Worm (Caenorhabditis elegans) whole organism, L4 larva: Measurements from ENCODE around the gene pdhb-1.

Experiments used
- F49E8.2 ChIP-seq: sonication (generic microtip); optimal IDR thresholded peaks from 2 replicates; lab custom pipeline; 2016; ENCODE audit warnings: missing compliant biosample characterization, mild to moderate bottlenecking, missing genetic modification characterization, borderline replicate concordance
- R02D3.7 ChIP-seq: fragments of 150-350 bp; sonication (generic microtip); optimal IDR thresholded peaks from 3 replicates; lab custom pipeline; 2014; ENCODE audit warnings: missing biosample characterization, missing genetic modification characterization
- aha-1 ChIP-seq: fragments of 150-350 bp; peaks from one replicate; lab custom pipeline; 2014; ENCODE audit warnings: missing biosample characterization, missing genetic modification characterization
- ceh-20 ChIP-seq: fragments of 200-800 bp; sonication (Bioruptor generic); IDR thresholded peaks from 2 replicates; pipeline ENCODE4 v1.3.6; 2022; ENCODE audit warnings: missing genetic modification reagents, missing genetic modification characterization, missing compliant biosample characterization
- ceh-82 ChIP-seq: sonication (generic microtip); optimal IDR thresholded peaks from 2 replicates; lab custom pipeline; 2017; ENCODE audit warnings: missing biosample characterization, missing genetic modification characterization
- daf-19 ChIP-seq: fragments of 200-800 bp; sonication (Bioruptor generic); conservative IDR thresholded peaks from 2 replicates; pipeline ENCODE4 v1.3.6; 2022; ENCODE audit warnings: missing genetic modification characterization, missing compliant biosample characterization
- dmd-9 ChIP-seq: fragments of 200-800 bp; sonication (Bioruptor generic); IDR thresholded peaks from 2 replicates; pipeline ENCODE4 v1.3.6; 2022; ENCODE audit warnings: missing genetic modification reagents, missing genetic modification characterization, missing compliant biosample characterization
- dpl-1 ChIP-seq: fragments of 150-350 bp; optimal IDR thresholded peaks from 2 replicates; lab custom pipeline; 2014; ENCODE audit warnings: missing biosample characterization, missing genetic modification reagents, missing genetic modification characterization
- dve-1 ChIP-seq: sonication (generic microtip); optimal IDR thresholded peaks from 2 replicates; lab custom pipeline; 2017; ENCODE audit warnings: antibody characterized with exemption, mild to moderate bottlenecking, missing genetic modification characterization, missing compliant biosample characterization; ENCODE audit not compliant: insufficient read depth
- fos-1 ChIP-seq: fragments of 150-350 bp; optimal IDR thresholded peaks from 2 replicates; lab custom pipeline; 2014; ENCODE audit warnings: missing biosample characterization, missing genetic modification characterization
- hlh-11 ChIP-seq: fragments of 200-800 bp; sonication (Bioruptor generic); optimal IDR thresholded peaks from 2 replicates; lab custom pipeline; 2018; ENCODE audit warnings: mild to moderate bottlenecking, missing genetic modification characterization, missing compliant biosample characterization
- lin-39 ChIP-seq: fragments of 150-350 bp; optimal IDR thresholded peaks from 2 replicates; lab custom pipeline; 2014; ENCODE audit warnings: missing biosample characterization, missing genetic modification reagents, missing genetic modification characterization
- lsy-2 ChIP-seq, 2 experiments: fragments of 150-350 bp in 1 of 2; sonication (generic microtip) in 1 of 2; optimal IDR thresholded peaks; 2 replicates each; lab custom pipeline; 2014 to 2017; ENCODE audit warnings: missing biosample characterization in 2 of 2, missing genetic modification characterization in 2 of 2
- madf-9 ChIP-seq: fragments of 200-800 bp; sonication (Bioruptor generic); conservative IDR thresholded peaks from 2 replicates; pipeline ENCODE4 v1.3.6; 2022; ENCODE audit warnings: missing genetic modification reagents, missing genetic modification characterization, missing compliant biosample characterization
- mdl-1 ChIP-seq, 2 experiments: fragments of 150-350 bp in 1 of 2; sonication (generic microtip) in 1 of 2; optimal IDR thresholded peaks; 2 replicates each; lab custom pipeline; 2014 to 2017; ENCODE audit warnings: missing biosample characterization in 2 of 2, missing genetic modification characterization in 2 of 2
- mdt-29 ChIP-seq: fragments of 200-800 bp; sonication (Bioruptor generic); IDR thresholded peaks from 2 replicates; pipeline ENCODE4 v1.3.6; 2022; ENCODE audit warnings: missing genetic modification reagents, missing genetic modification characterization, missing compliant biosample characterization
- mep-1 ChIP-seq: fragments of 150-350 bp; sonication (generic microtip); optimal IDR thresholded peaks from 3 replicates; lab custom pipeline; 2014; ENCODE audit warnings: missing biosample characterization, missing genetic modification characterization
- mes-2 ChIP-seq: sonication (generic microtip); optimal IDR thresholded peaks from 2 replicates; lab custom pipeline; 2016; ENCODE audit warnings: missing genotype, mild to moderate bottlenecking, missing genetic modification characterization, missing compliant biosample characterization; ENCODE audit not compliant: poor library complexity, severe bottlenecking
- mxl-3 ChIP-seq: fragments of 200-800 bp; sonication (Bioruptor generic); optimal IDR thresholded peaks from 2 replicates; lab custom pipeline; 2018; ENCODE audit warnings: mild to moderate bottlenecking, missing genetic modification characterization, missing compliant biosample characterization
- nhr-28 ChIP-seq: fragments of 150-350 bp; optimal IDR thresholded peaks from 2 replicates; lab custom pipeline; 2014; ENCODE audit warnings: missing biosample characterization, missing genetic modification characterization
- nhr-6 ChIP-seq: fragments of 150-350 bp; optimal IDR thresholded peaks from 2 replicates; lab custom pipeline; 2014; ENCODE audit warnings: missing biosample characterization, missing genetic modification characterization
- nhr-76 ChIP-seq: fragments of 150-350 bp; optimal IDR thresholded peaks from 2 replicates; lab custom pipeline; 2014; ENCODE audit warnings: missing biosample characterization, missing genetic modification characterization
- nhr-77 ChIP-seq: fragments of 150-350 bp; optimal IDR thresholded peaks from 2 replicates; lab custom pipeline; 2014; ENCODE audit warnings: missing biosample characterization, missing genetic modification characterization
- pqm-1 ChIP-seq: sonication (generic microtip); optimal IDR thresholded peaks from 2 replicates; lab custom pipeline; 2017; ENCODE audit warnings: missing biosample characterization, missing genetic modification characterization
- rbr-2 ChIP-seq: sonication (generic microtip); optimal IDR thresholded peaks from 2 replicates; lab custom pipeline; 2016; ENCODE audit warnings: missing genotype, missing genetic modification characterization, missing compliant biosample characterization
- saeg-2 ChIP-seq: fragments of 200-800 bp; sonication (Bioruptor generic); IDR thresholded peaks from 2 replicates; pipeline ENCODE4 v1.3.6; 2022; ENCODE audit warnings: missing genetic modification reagents, missing genetic modification characterization, missing compliant biosample characterization
- snpc-1.2 ChIP-seq: fragments of 200-800 bp; sonication (Bioruptor generic); IDR thresholded peaks from 2 replicates; pipeline ENCODE4 v1.3.6; 2022; ENCODE audit warnings: missing genetic modification reagents, missing genetic modification characterization, missing compliant biosample characterization
- tra-1 ChIP-seq: fragments of 200-800 bp; sonication (Bioruptor generic); IDR thresholded peaks from 2 replicates; pipeline ENCODE4 v1.3.6; 2022; ENCODE audit warnings: missing genetic modification reagents, missing genetic modification characterization, missing compliant biosample characterization
- unc-130 ChIP-seq: sonication (generic microtip); optimal IDR thresholded peaks from 2 replicates; lab custom pipeline; 2016; ENCODE audit warnings: missing genetic modification reagents, missing genetic modification characterization, missing compliant biosample characterization
- zfp-2 ChIP-seq: sonication (generic microtip); optimal IDR thresholded peaks from 2 replicates; lab custom pipeline; 2016; ENCODE audit warnings: mild to moderate bottlenecking, missing genetic modification characterization, missing compliant biosample characterization
- ztf-11 ChIP-seq: fragments of 150-350 bp; optimal IDR thresholded peaks from 2 replicates; lab custom pipeline; 2014; ENCODE audit warnings: missing biosample characterization, missing genetic modification characterization
- ztf-7 ChIP-seq: fragments of 150-350 bp; optimal IDR thresholded peaks from 2 replicates; lab custom pipeline; 2014; ENCODE audit warnings: missing biosample characterization, missing genetic modification characterization

The pdhb-1 gene

DNA sequence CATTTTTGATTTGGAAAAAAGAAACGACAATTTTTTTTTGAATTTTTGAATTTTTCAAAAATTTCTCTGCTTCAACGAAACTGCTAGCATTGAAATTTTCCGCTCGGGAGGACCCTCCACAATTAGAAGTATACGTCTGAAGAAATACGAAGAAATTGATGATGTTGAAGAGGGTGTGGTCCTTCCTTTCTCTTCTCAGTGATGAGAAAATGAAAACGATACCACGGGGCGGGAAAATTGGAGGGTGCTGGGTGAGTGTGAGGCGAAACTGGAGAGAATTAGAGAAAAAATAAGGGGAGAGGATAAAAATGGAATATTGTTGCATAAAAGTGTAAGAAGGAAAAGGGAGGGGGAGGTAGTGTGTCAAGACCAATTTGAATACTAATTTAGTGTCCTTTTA lies 47.5 kb upstream of the pdhb-1 start:
- no peak for TF ChIP-seq nhr-76 (tag; lab: Kevin White, UChicago)
- TF ChIP-seq ceh-82 (tag; lab: Kevin White, UChicago), result no peak
- no peak for TF ChIP-seq daf-19 (GFP tag; lab: Robert Waterston, UW)
- no peak for TF ChIP-seq tra-1 (GFP tag; lab: Robert Waterston, UW)

DNA sequence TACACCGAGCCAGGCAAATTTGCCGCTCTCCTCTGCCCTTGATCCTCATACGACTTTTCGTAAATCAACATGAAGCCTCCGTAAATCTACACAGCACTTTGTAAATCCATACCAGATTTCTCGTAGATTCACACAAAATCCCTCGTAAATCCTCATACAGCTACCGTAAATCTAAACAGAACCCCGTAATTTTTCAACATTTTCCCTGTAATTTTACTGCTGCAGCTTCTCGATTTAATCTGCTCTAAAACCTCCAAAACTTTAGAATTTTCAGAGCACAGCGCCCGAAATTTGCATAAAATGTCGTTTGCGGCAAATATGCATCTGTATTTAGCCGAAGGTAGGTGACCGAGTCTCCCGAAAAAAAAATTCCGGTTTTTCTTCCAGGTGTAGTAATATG lies 44.7 kb upstream of the pdhb-1 start, which contains the start of gene F42A6.1:
Gene F42A6.1, plus strand, starts transcription at position 301 of the 400 bp plus-strand sequence.
- no peak for TF ChIP-seq rbr-2 (tag; lab: Kevin White, UChicago)
- TF ChIP-seq aha-1, result peak; percentile 16
- TF ChIP-seq saeg-2 (GFP tag; lab: Robert Waterston, UW), result no peak

DNA sequence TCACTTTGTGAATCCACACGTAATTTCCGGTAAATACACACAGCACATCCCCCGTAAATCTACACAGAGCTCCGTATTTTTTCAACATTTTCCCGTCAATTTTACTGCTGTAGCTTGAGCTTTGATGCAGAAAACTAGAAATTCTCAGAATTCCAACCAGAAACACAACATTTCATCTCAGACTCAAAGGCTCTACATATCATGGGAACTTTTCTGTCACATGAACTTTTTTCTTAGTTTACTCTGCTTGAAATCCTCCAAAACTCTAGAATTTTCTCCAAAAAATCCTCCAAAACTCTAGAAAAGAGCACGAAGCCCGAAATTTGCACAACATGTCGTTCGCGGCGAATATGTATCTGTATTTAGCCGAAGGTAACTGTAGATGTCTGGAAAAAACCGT lies 36.3 kb upstream of the pdhb-1 start, which contains the start of gene Y55H10A.2:
Gene Y55H10A.2, plus strand, starts transcription at position 301 of the 400 bp plus-strand sequence.
- TF ChIP-seq aha-1 (peak; percentile 69), nhr-6 (tag; lab: Kevin White, UChicago) (no peak)
- TF ChIP-seq, all 104 proteins: peak for 1

DNA sequence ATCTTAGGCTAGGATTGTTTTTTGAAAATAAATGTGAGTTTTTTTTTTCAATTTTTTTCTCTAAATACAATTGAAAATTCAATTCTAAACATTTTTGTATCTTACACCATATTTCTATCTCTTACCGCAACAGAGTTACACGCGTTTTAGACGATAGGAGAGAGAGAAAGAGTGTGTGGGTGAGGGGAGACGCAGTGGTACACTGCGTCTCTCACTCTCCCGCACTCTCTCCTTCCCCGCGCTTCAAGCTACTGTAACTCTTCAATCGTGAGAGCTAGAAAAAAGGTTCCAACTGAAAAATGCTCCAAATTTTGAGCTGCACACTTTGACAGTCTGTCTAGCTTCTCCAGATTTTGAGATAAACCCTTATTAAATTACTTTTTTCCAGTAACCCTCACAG lies 35.7 kb upstream of the pdhb-1 start:
- TF ChIP-seq ztf-7 (tag; lab: Kevin White, UChicago) (no peak), ztf-11 (tag; lab: Kevin White, UChicago) (no peak), nhr-77 (tag; lab: Kevin White, UChicago) (no peak), mdl-1 (tag; optimal IDR thresholded peaks at IDR 0.05; lab: Kevin White, UChicago) (no peak), mdt-29 (GFP tag; lab: Robert Waterston, UW) (no peak), tra-1 (GFP tag; lab: Robert Waterston, UW) (no peak), ceh-20 (GFP tag; lab: Robert Waterston, UW) (no peak), ceh-82 (tag; lab: Kevin White, UChicago) (no peak), dve-1 (tag; lab: Kevin White, UChicago) (no peak), fos-1 (tag; lab: Kevin White, UChicago) (no peak), snpc-1.2 (GFP tag; lab: Robert Waterston, UW) (no peak)

DNA sequence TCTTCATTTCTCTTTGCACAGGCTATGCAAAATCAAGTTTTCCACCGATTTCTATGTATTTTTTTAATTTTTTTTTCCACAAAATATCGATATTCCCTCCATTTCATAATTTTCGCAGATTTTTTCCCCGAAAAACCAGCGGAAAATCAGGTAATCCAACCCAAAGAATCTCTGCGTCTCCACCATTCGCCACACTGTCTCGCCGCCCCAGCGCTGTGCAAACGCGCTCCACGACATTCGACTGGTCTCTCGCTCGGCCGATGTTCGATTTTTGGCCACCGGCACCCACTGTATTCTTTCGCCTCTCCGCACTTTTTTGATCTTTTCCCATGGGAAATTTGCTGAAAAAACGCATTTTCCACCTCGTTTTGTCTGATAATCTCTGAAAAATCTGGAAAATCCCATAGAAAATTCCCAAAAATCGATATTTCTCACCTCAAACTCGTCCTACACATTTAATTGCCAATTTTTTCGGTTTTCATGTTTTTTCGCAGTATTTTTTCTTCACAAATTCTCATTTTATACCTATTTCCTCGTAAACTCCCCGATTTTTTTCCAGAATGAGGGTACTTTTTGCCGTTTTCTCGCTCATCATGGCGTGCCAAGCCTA lies 30.7 kb upstream of the pdhb-1 start, which contains the start of gene vha-19:
Gene vha-19, plus strand, starts transcription at position 560 of the 610 bp plus-strand sequence.
- TF ChIP-seq dpl-1, result peak; percentile 23
- TF ChIP-seq F49E8.2 (tag; lab: Kevin White, UChicago), result no peak
- peak; percentile 13 for TF ChIP-seq nhr-77 (tag; lab: Kevin White, UChicago)
- no peak for TF ChIP-seq R02D3.7 (tag; lab: Kevin White, UChicago)
- peak; percentile 65 for TF ChIP-seq hlh-11 (tag; lab: Kevin White, UChicago)
- no peak for TF ChIP-seq lin-39 (tag; lab: Kevin White, UChicago)
- peak; percentile 24 for TF ChIP-seq nhr-28 (tag; lab: Kevin White, UChicago)
- peak; percentile 49 for TF ChIP-seq pqm-1 (tag; lab: Kevin White, UChicago)
- no peak for TF ChIP-seq dmd-9 (GFP tag; lab: Robert Waterston, UW)
- no peak for TF ChIP-seq zfp-2
- TF ChIP-seq mxl-3 (GFP tag; lab: Kevin White, UChicago), result no peak
- TF ChIP-seq madf-9 (GFP tag; lab: Robert Waterston, UW), result no peak
- no peak for TF ChIP-seq unc-130
- TF ChIP-seq aha-1, result peak; percentile 48
- peak in 1 of 2 experiments; percentile 37 for TF ChIP-seq lsy-2 (tag; optimal IDR thresholded peaks at IDR 0.05; lab: Kevin White, UChicago)
- peak; percentile 35 for TF ChIP-seq mep-1 (tag; lab: Kevin White, UChicago)
- TF ChIP-seq mes-2, result peak; percentile 56
